Fruit fly (Drosophila melanogaster): ENCODE results near the gene Gyc76C.

DNA sequence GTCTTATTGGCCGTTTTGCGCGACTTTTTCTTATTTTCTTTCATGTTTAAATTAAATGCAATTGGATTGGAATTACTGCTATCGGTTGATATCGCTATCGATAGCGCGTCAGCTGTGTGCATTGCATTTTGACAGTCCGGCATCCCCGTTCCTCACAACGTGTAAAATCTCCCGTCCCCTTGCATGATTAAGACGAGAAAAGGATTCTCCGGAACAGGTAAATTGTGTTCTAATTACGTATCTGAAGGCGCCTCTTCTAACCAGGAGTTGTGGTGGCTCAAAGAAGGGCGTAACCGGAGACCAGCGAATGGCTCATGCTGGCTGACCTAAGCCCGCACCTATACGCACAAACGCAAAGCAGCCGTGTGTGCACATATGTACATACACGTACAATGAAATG lies 13.7 kb upstream of the Gyc76C start, which contains the start of the genes CG14104 and Kap-alpha1:
- no peak for TF ChIP-seq psq (optimal IDR thresholded peaks at IDR 0.05)
- no peak for TF ChIP-seq usp (GFP tag; optimal IDR thresholded peaks at IDR 0.05)
- TF ChIP-seq EcR (GFP tag; optimal IDR thresholded peaks at IDR 0.05): no peak
- TF ChIP-seq CG8478 (optimal IDR thresholded peaks at IDR 0.05): no peak
